Fruit fly (Drosophila melanogaster): Measurements from ENCODE around the gene BckdhA.

- no peak for TF ChIP-seq Sin3A (optimal IDR thresholded peaks at IDR 0.05)
- TF ChIP-seq insv (optimal IDR thresholded peaks at IDR 0.05): no peak
Measured at dm6 chr3R:9581973-9582372, 26.4 kb downstream of the BckdhA start.

Data from Kc167 (cell line).